Fruit fly (Drosophila melanogaster) whole organism, embryonic: ENCODE data around the gene CG6041.
A peak's percentile ranks its signal among the peaks of the same experiment; 100 is the strongest.

Experiments used
- Blimp-1 ChIP-seq: fragments of 200-800 bp; sonication (Bioruptor generic); optimal IDR thresholded peaks from 3 replicates; lab custom pipeline; 2018; ENCODE audit warnings: missing biosample characterization, missing genetic modification characterization, mild to moderate bottlenecking, moderate library complexity, missing genetic modification reagents
- C15 ChIP-seq: fragments of 200-800 bp; sonication (Bioruptor generic); IDR thresholded peaks from 3 replicates; pipeline ENCODE4 v1.3.6; 2022; ENCODE audit warnings: missing biosample characterization, missing genetic modification characterization
- CG1024 ChIP-seq: fragments of 200-800 bp; sonication (Bioruptor generic); IDR thresholded peaks from 2 replicates; pipeline ENCODE4 v1.3.6; 2022; ENCODE audit warnings: missing biosample characterization, missing genetic modification characterization
- CG10959 ChIP-seq: fragments of 200-800 bp; sonication (Bioruptor generic); IDR thresholded peaks from 2 replicates; pipeline ENCODE4 v1.3.6; 2022; ENCODE audit warnings: missing biosample characterization, missing genetic modification characterization
- CG10979 ChIP-seq: fragments of 200-800 bp; sonication (Bioruptor generic); optimal IDR thresholded peaks from 2 replicates; lab custom pipeline; 2018; ENCODE audit warnings: missing biosample characterization, mild to moderate bottlenecking, missing genetic modification characterization, moderate library complexity
- CG13775 ChIP-seq: fragments of 200-800 bp; sonication (Bioruptor generic); optimal IDR thresholded peaks from 3 replicates; lab custom pipeline; 2017; ENCODE audit warnings: missing biosample characterization, mild to moderate bottlenecking, missing genetic modification characterization
- CG14050 ChIP-seq: fragments of 200-800 bp; sonication (Bioruptor generic); IDR thresholded peaks from 3 replicates; pipeline ENCODE4 v1.3.6; 2022; ENCODE audit warnings: missing biosample characterization, missing genetic modification characterization
- CG14667 ChIP-seq: fragments of 200-800 bp; sonication (Bioruptor generic); IDR thresholded peaks from 2 replicates; pipeline ENCODE4 v1.3.6; 2022; ENCODE audit warnings: missing biosample characterization, missing genetic modification characterization
- CG15011 ChIP-seq: fragments of 200-800 bp; sonication (Bioruptor generic); optimal IDR thresholded peaks from 3 replicates; lab custom pipeline; 2018; ENCODE audit warnings: missing biosample characterization, mild to moderate bottlenecking, missing genetic modification characterization
- CG15696 ChIP-seq: fragments of 200-800 bp; sonication (Bioruptor generic); optimal IDR thresholded peaks from 2 replicates; lab custom pipeline; 2019; ENCODE audit warnings: missing biosample characterization, mild to moderate bottlenecking, missing genetic modification characterization, moderate library complexity
- CG16815 ChIP-seq: fragments of 200-800 bp; sonication (Bioruptor generic); optimal IDR thresholded peaks from 3 replicates; lab custom pipeline; 2017; ENCODE audit warnings: missing biosample characterization, mild to moderate bottlenecking, missing genetic modification characterization
- CG17612 ChIP-seq: fragments of 200-800 bp; sonication (Bioruptor generic); IDR thresholded peaks from 2 replicates; pipeline ENCODE4 v1.3.6; 2022; ENCODE audit warnings: missing biosample characterization, missing genetic modification characterization
- CG18476 ChIP-seq: fragments of 200-800 bp; sonication (Bioruptor generic); optimal IDR thresholded peaks from 2 replicates; lab custom pipeline; 2016; ENCODE audit warnings: missing biosample characterization, mild to moderate bottlenecking, missing genetic modification characterization
- CG18619 ChIP-seq: fragments of 200-800 bp; sonication (Bioruptor generic); optimal IDR thresholded peaks from 3 replicates; lab custom pipeline; 2017; ENCODE audit warnings: missing biosample characterization, mild to moderate bottlenecking, missing genetic modification characterization
- CG2116 ChIP-seq: fragments of 200-800 bp; sonication (Bioruptor generic); optimal IDR thresholded peaks from 3 replicates; lab custom pipeline; 2018; ENCODE audit warnings: missing biosample characterization, mild to moderate bottlenecking, missing genetic modification characterization
- CG2202 ChIP-seq: fragments of 200-800 bp; sonication (Bioruptor generic); optimal IDR thresholded peaks from 2 replicates; lab custom pipeline; 2018; ENCODE audit warnings: missing biosample characterization, mild to moderate bottlenecking, missing genetic modification characterization
- CG33557 ChIP-seq: fragments of 200-800 bp; sonication (Bioruptor generic); optimal IDR thresholded peaks from 2 replicates; lab custom pipeline; 2019; ENCODE audit warnings: missing biosample characterization, mild to moderate bottlenecking, missing genetic modification characterization, moderate library complexity
- CG6791 ChIP-seq: fragments of 200-800 bp; sonication (Bioruptor generic); IDR thresholded peaks from 3 replicates; pipeline ENCODE4 v1.3.6; 2022; ENCODE audit warnings: missing biosample characterization, missing genetic modification characterization; ENCODE audit not compliant: partially characterized antibody
- CkIIα-i1 ChIP-seq: fragments of 200-800 bp; sonication (Bioruptor generic); IDR thresholded peaks from 2 replicates; pipeline ENCODE4 v1.3.6; 2022; ENCODE audit warnings: missing biosample characterization, missing genetic modification characterization
- Fer2 ChIP-seq: fragments of 200-800 bp; sonication (Bioruptor generic); optimal IDR thresholded peaks from 2 replicates; lab custom pipeline; 2018; ENCODE audit warnings: missing biosample characterization, mild to moderate bottlenecking, missing genetic modification characterization, moderate library complexity
- H15 ChIP-seq: fragments of 200-800 bp; sonication (Bioruptor generic); IDR thresholded peaks from 3 replicates; pipeline ENCODE4 v1.3.6; 2022; ENCODE audit warnings: missing biosample characterization, missing genetic modification characterization
- Lim3 ChIP-seq: fragments of 200-800 bp; sonication (Bioruptor generic); IDR thresholded peaks from 2 replicates; pipeline ENCODE4 v1.3.6; 2022; ENCODE audit warnings: missing biosample characterization, missing genetic modification characterization
- Max ChIP-seq: fragments of 200-800 bp; sonication (Bioruptor generic); optimal IDR thresholded peaks from 2 replicates; lab custom pipeline; 2016; ENCODE audit warnings: missing biosample characterization, mild to moderate bottlenecking, missing genetic modification characterization
- Mes4 ChIP-seq: fragments of 200-800 bp; sonication (Bioruptor generic); optimal IDR thresholded peaks from 2 replicates; lab custom pipeline; 2016; ENCODE audit warnings: missing biosample characterization, missing genetic modification characterization
- Optix ChIP-seq: fragments of 200-800 bp; sonication (Bioruptor generic); IDR thresholded peaks from 3 replicates; pipeline ENCODE4 v1.3.6; 2022; ENCODE audit warnings: missing biosample characterization, missing genetic modification characterization
- Six4 ChIP-seq: fragments of 200-800 bp; sonication (Bioruptor generic); optimal IDR thresholded peaks from 2 replicates; lab custom pipeline; 2016; ENCODE audit warnings: missing biosample characterization, missing genetic modification characterization
- abd-A ChIP-seq: fragments of 200-800 bp; sonication (Bioruptor generic); optimal IDR thresholded peaks from 3 replicates; lab custom pipeline; 2019; ENCODE audit warnings: missing biosample characterization, mild to moderate bottlenecking, missing genetic modification characterization, moderate library complexity
- ase ChIP-seq: fragments of 200-800 bp; sonication (Bioruptor generic); IDR thresholded peaks from 3 replicates; pipeline ENCODE4 v1.3.6; 2022; ENCODE audit warnings: missing biosample characterization, missing genetic modification characterization
- bigmax ChIP-seq: fragments of 200-800 bp; sonication (Bioruptor generic); optimal IDR thresholded peaks from 2 replicates; lab custom pipeline; 2018; ENCODE audit warnings: missing biosample characterization, mild to moderate bottlenecking, missing genetic modification characterization
- br ChIP-seq: fragments of >200 bp; optimal IDR thresholded peaks from 2 replicates; lab custom pipeline; 2017
- cas ChIP-seq: fragments of 200-800 bp; sonication (Bioruptor generic); IDR thresholded peaks from 2 replicates; pipeline ENCODE4 v1.3.6; 2022; ENCODE audit warnings: missing biosample characterization, missing genetic modification characterization
- chinmo ChIP-seq: fragments of 200-800 bp; sonication (Bioruptor generic); IDR thresholded peaks from 4 replicates; pipeline ENCODE4 v1.3.6; 2022; ENCODE audit warnings: missing biosample characterization, missing genetic modification characterization; ENCODE audit not compliant: partially characterized antibody
- danr ChIP-seq: fragments of 200-800 bp; sonication (Bioruptor generic); IDR thresholded peaks from 2 replicates; pipeline ENCODE4 v1.3.6; 2022; ENCODE audit warnings: missing biosample characterization, missing genetic modification characterization
- eve ChIP-seq, 2 experiments: fragments of >200 bp; optimal IDR thresholded peaks; 2 replicates each; lab custom pipeline; 2017; ENCODE audit warnings: missing biosample characterization in 2 of 2, missing genetic modification characterization in 2 of 2
- fru ChIP-seq: fragments of >200 bp; optimal IDR thresholded peaks from 2 replicates; lab custom pipeline; 2017
- gcm2 ChIP-seq: fragments of 200-800 bp; sonication (Bioruptor generic); optimal IDR thresholded peaks from 2 replicates; lab custom pipeline; 2016; ENCODE audit warnings: missing biosample characterization, missing genetic modification characterization
- insv ChIP-seq, 2 experiments: fragments of 200-800 bp; sonication (Bioruptor generic); optimal IDR thresholded peaks; 3 replicates each; lab custom pipeline; 2016 to 2018; ENCODE audit warnings: missing biosample characterization in 2 of 2, missing genetic modification characterization in 2 of 2
- kay ChIP-seq: fragments of 200-800 bp; sonication (Bioruptor generic); optimal IDR thresholded peaks from 2 replicates; lab custom pipeline; 2016; ENCODE audit warnings: missing biosample characterization, missing genetic modification characterization
- ken ChIP-seq: fragments of 200-800 bp; sonication (Bioruptor generic); IDR thresholded peaks from 3 replicates; pipeline ENCODE4 v1.3.6; 2022; ENCODE audit warnings: missing biosample characterization, missing genetic modification characterization
- kni ChIP-seq: fragments of 200-800 bp; sonication (Bioruptor generic); optimal IDR thresholded peaks from 3 replicates; lab custom pipeline; 2017; ENCODE audit warnings: mild to moderate bottlenecking, missing biosample characterization, missing genetic modification reagents, missing genetic modification characterization
- mirr ChIP-seq: fragments of 200-800 bp; sonication (Bioruptor generic); optimal IDR thresholded peaks from 3 replicates; lab custom pipeline; 2018; ENCODE audit warnings: missing biosample characterization, mild to moderate bottlenecking, missing genetic modification characterization
- mld ChIP-seq: fragments of 200-800 bp; sonication (Bioruptor generic); IDR thresholded peaks from 3 replicates; pipeline ENCODE4 v1.3.6; 2022; ENCODE audit warnings: missing biosample characterization, missing genetic modification characterization; ENCODE audit not compliant: partially characterized antibody
- nerfin-1 ChIP-seq: fragments of 200-800 bp; sonication (Bioruptor generic); optimal IDR thresholded peaks from 3 replicates; lab custom pipeline; 2019; ENCODE audit warnings: missing biosample characterization, mild to moderate bottlenecking, missing genetic modification characterization, moderate library complexity
- nom ChIP-seq: fragments of 200-800 bp; sonication (Bioruptor generic); optimal IDR thresholded peaks from 2 replicates; lab custom pipeline; 2017; ENCODE audit warnings: missing biosample characterization, missing genetic modification characterization, mild to moderate bottlenecking, moderate library complexity, missing genetic modification reagents
- onecut ChIP-seq: fragments of 200-800 bp; sonication (Bioruptor generic); IDR thresholded peaks from 2 replicates; pipeline ENCODE4 v1.3.6; 2022; ENCODE audit warnings: missing biosample characterization, missing genetic modification characterization
- psq ChIP-seq: fragments of 200-800 bp; sonication (Bioruptor generic); optimal IDR thresholded peaks from 2 replicates; lab custom pipeline; 2017; ENCODE audit warnings: missing biosample characterization, missing genetic modification characterization
- salm ChIP-seq: fragments of 200-800 bp; sonication (Bioruptor generic); optimal IDR thresholded peaks from 2 replicates; lab custom pipeline; 2018; ENCODE audit warnings: missing biosample characterization, mild to moderate bottlenecking, missing genetic modification characterization
- schlank ChIP-seq: fragments of 200-800 bp; sonication (Bioruptor generic); optimal IDR thresholded peaks from 2 replicates; lab custom pipeline; 2018; ENCODE audit warnings: missing biosample characterization, mild to moderate bottlenecking, missing genetic modification characterization
- slp2 ChIP-seq: fragments of 200-800 bp; sonication (Bioruptor generic); optimal IDR thresholded peaks from 2 replicates; lab custom pipeline; 2016; ENCODE audit warnings: missing biosample characterization, missing genetic modification characterization
- twi ChIP-seq: fragments of 200-800 bp; optimal IDR thresholded peaks from 2 replicates; lab custom pipeline; 2019; ENCODE audit warnings: missing biosample characterization, mild to moderate bottlenecking, missing genetic modification characterization, moderate library complexity
- unpg ChIP-seq: fragments of 200-800 bp; sonication (Bioruptor generic); optimal IDR thresholded peaks from 3 replicates; lab custom pipeline; 2018; ENCODE audit warnings: missing biosample characterization, mild to moderate bottlenecking, missing genetic modification characterization, moderate library complexity
- usp ChIP-seq: fragments of >200 bp; optimal IDR thresholded peaks from 2 replicates; lab custom pipeline; 2017; ENCODE audit warnings: missing biosample characterization, missing genetic modification characterization

Gene CG6041

dm6 chrX:5907916-5908315 lies 40.0 kb upstream of the CG6041 start, which contains the start of gene CG12236 (continued):
- no peak for TF ChIP-seq schlank (tag; lab: Kevin White, UChicago)
- TF ChIP-seq psq = no peak
- TF ChIP-seq CG2116 = peak; percentile 99
- TF ChIP-seq Optix (GFP tag; lab: Robert Waterston, UW) = 0 out of 3 replicates have a peak, but pooled peaks have one; percentile 21
- no peak for TF ChIP-seq Six4
- no peak for TF ChIP-seq abd-A
- TF ChIP-seq nom (GFP tag; lab: Kevin White, UChicago) = peak; percentile 44
- TF ChIP-seq CG10979 (tag; lab: Kevin White, UChicago) = peak; percentile 28
- TF ChIP-seq CG15696 = peak; percentile 47
- no peak for TF ChIP-seq H15
- no peak for TF ChIP-seq CG14050 (GFP tag; lab: Robert Waterston, UW)
- TF ChIP-seq Mes4 = peak; percentile 1
- TF ChIP-seq nerfin-1 (tag; lab: Kevin White, UChicago) = peak; percentile 4
- no peak for TF ChIP-seq CG16815 (GFP tag; lab: Kevin White, UChicago)
- no peak for TF ChIP-seq kay (GFP tag; lab: Kevin White, UChicago)
- TF ChIP-seq cas (GFP tag; lab: Robert Waterston, UW) = no peak
- TF ChIP-seq mirr (GFP tag; lab: Kevin White, UChicago) = peak; percentile 39
- TF ChIP-seq CG14667 = no peak
- TF ChIP-seq fru (lab: Kevin White, UChicago) = no peak
- TF ChIP-seq ken (GFP tag; lab: Robert Waterston, UW) = peak; percentile 47; the same call in 1 of the 3 replicates
- TF ChIP-seq Fer2 = peak; percentile 13
- peak; percentile 28 for TF ChIP-seq twi (tag; lab: Kevin White, UChicago)
- no peak for TF ChIP-seq unpg (GFP tag; lab: Kevin White, UChicago)
- no peak for TF ChIP-seq CG18476 (GFP tag; lab: Kevin White, UChicago)
- peak; percentile 36 for TF ChIP-seq CG18619 (GFP tag; lab: Kevin White, UChicago)
- TF ChIP-seq Blimp-1 (GFP tag; lab: Kevin White, UChicago) = no peak
- no peak for TF ChIP-seq CG13775 (GFP tag; lab: Kevin White, UChicago)
- TF ChIP-seq br = no peak
- peak; percentile 20 for TF ChIP-seq Max (GFP tag; lab: Kevin White, UChicago)
- TF ChIP-seq eve (GFP tag; optimal IDR thresholded peaks at IDR 0.05; lab: Kevin White, UChicago) = no peak
- 0 out of 2 replicates have a peak, but pooled peaks have one; percentile 30 for TF ChIP-seq onecut (GFP tag; lab: Robert Waterston, UW)
- TF ChIP-seq C15 = no peak
- peak; percentile 39 for TF ChIP-seq bigmax (GFP tag; lab: Kevin White, UChicago)
- TF ChIP-seq mld = no peak
- TF ChIP-seq kni (GFP tag; lab: Kevin White, UChicago) = peak; percentile 63
- no peak for TF ChIP-seq usp
- TF ChIP-seq CkIIα-i1 (GFP tag; lab: Robert Waterston, UW) = no peak
- no peak for TF ChIP-seq CG17612 (GFP tag; lab: Robert Waterston, UW)
- peak in 1 of 2 experiments; percentile 68 for TF ChIP-seq insv (GFP tag; optimal IDR thresholded peaks at IDR 0.05; lab: Kevin White, UChicago)
- TF ChIP-seq CG2202 (tag; lab: Kevin White, UChicago) = no peak
- no peak for TF ChIP-seq salm (tag; lab: Kevin White, UChicago)
- peak; percentile 59; the same call in 2 of the 3 replicates for TF ChIP-seq CG6791 (GFP tag; lab: Robert Waterston, UW)
- no peak for TF ChIP-seq CG15011
- no peak for TF ChIP-seq chinmo (GFP tag; lab: Robert Waterston, UW)
- peak; percentile 40 for TF ChIP-seq gcm2 (GFP tag; lab: Kevin White, UChicago)
- 0 out of 2 replicates have a peak, but pooled peaks have one; percentile 37 for TF ChIP-seq CG1024
- peak; percentile 49; the same call in 1 of the 2 replicates for TF ChIP-seq CG10959 (GFP tag; lab: Robert Waterston, UW)
- TF ChIP-seq ase (GFP tag; lab: Robert Waterston, UW) = no peak
- TF ChIP-seq Lim3 (GFP tag; lab: Robert Waterston, UW) = no peak
- TF ChIP-seq CG33557 = no peak
- TF ChIP-seq slp2 = peak; percentile 10
- no peak for TF ChIP-seq danr
